Fruit fly (Drosophila melanogaster) whole organism, embryonic: ENCODE data around the gene Cyp4ac3.

ENCODE experiments used
- Atf6 ChIP-seq: fragments of 200-800 bp; sonication (Bioruptor generic); IDR thresholded peaks from 2 replicates; pipeline ENCODE4 v1.3.6; 2022; ENCODE audit warnings: missing biosample characterization, missing genetic modification characterization
- Blimp-1 ChIP-seq: fragments of 200-800 bp; sonication (Bioruptor generic); optimal IDR thresholded peaks from 3 replicates; lab custom pipeline; 2018; ENCODE audit warnings: missing biosample characterization, missing genetic modification characterization, mild to moderate bottlenecking, moderate library complexity, missing genetic modification reagents
- CG10565 ChIP-seq: fragments of 200-800 bp; sonication (Bioruptor generic); optimal IDR thresholded peaks from 3 replicates; lab custom pipeline; 2016; ENCODE audit warnings: missing biosample characterization, mild to moderate bottlenecking, missing genetic modification characterization
- CG12769 ChIP-seq: fragments of 200-800 bp; sonication (Bioruptor generic); optimal IDR thresholded peaks from 2 replicates; lab custom pipeline; 2019; ENCODE audit warnings: missing biosample characterization, mild to moderate bottlenecking, missing genetic modification characterization, moderate library complexity
- CG12942 ChIP-seq: fragments of 200-800 bp; sonication (Bioruptor generic); optimal IDR thresholded peaks from 3 replicates; lab custom pipeline; 2016; ENCODE audit warnings: missing biosample characterization, missing genetic modification characterization
- CG1529 ChIP-seq: fragments of 200-800 bp; sonication (Bioruptor generic); optimal IDR thresholded peaks from 3 replicates; lab custom pipeline; 2018; ENCODE audit warnings: missing biosample characterization, missing genetic modification characterization
- CG1647 ChIP-seq: fragments of 200-800 bp; sonication (Bioruptor generic); optimal IDR thresholded peaks from 3 replicates; lab custom pipeline; 2016; ENCODE audit warnings: missing biosample characterization, missing genetic modification characterization
- CG17328 ChIP-seq: fragments of 200-800 bp; sonication (Bioruptor generic); IDR thresholded peaks from 2 replicates; pipeline ENCODE4 v1.3.6; 2022; ENCODE audit warnings: missing biosample characterization, missing genetic modification characterization
- CG1792 ChIP-seq: fragments of 200-800 bp; sonication (Bioruptor generic); optimal IDR thresholded peaks from 2 replicates; lab custom pipeline; 2016; ENCODE audit warnings: missing biosample characterization, missing genetic modification characterization
- CG18262 ChIP-seq: fragments of 200-800 bp; optimal IDR thresholded peaks from 3 replicates; lab custom pipeline; 2019; ENCODE audit warnings: missing biosample characterization, mild to moderate bottlenecking, missing genetic modification characterization, moderate library complexity
- CG18764 ChIP-seq: fragments of 200-800 bp; sonication (Bioruptor generic); optimal IDR thresholded peaks from 3 replicates; lab custom pipeline; 2016; ENCODE audit warnings: missing biosample characterization, missing genetic modification characterization
- CG3995 ChIP-seq: fragments of 200-800 bp; sonication (Bioruptor generic); optimal IDR thresholded peaks from 3 replicates; lab custom pipeline; 2016; ENCODE audit warnings: missing biosample characterization, missing genetic modification characterization
- CG4328 ChIP-seq: fragments of 200-800 bp; sonication (Bioruptor generic); optimal IDR thresholded peaks from 3 replicates; lab custom pipeline; 2017; ENCODE audit warnings: missing biosample characterization, missing genetic modification reagents, missing genetic modification characterization
- CG5180 ChIP-seq: fragments of 200-800 bp; sonication (Bioruptor generic); optimal IDR thresholded peaks from 3 replicates; lab custom pipeline; 2017; ENCODE audit warnings: missing biosample characterization, missing genetic modification characterization, mild to moderate bottlenecking, moderate library complexity, missing genetic modification reagents
- CG8290 ChIP-seq, 3 experiments: fragments of 200-800 bp; sonication (Bioruptor generic); optimal IDR thresholded peaks; 2 replicates each; lab custom pipeline; 2016 to 2019; ENCODE audit warnings: missing biosample characterization in 3 of 3, missing genetic modification characterization in 3 of 3, mild to moderate bottlenecking in 2 of 3, moderate library complexity in 1 of 3
- CG8388 ChIP-seq: fragments of 200-800 bp; sonication (Bioruptor generic); optimal IDR thresholded peaks from 2 replicates; lab custom pipeline; 2019; ENCODE audit warnings: missing biosample characterization, mild to moderate bottlenecking, missing genetic modification characterization, moderate library complexity
- Dp ChIP-seq: fragments of 200-800 bp; sonication (Bioruptor generic); optimal IDR thresholded peaks from 2 replicates; lab custom pipeline; 2018; ENCODE audit warnings: missing biosample characterization, mild to moderate bottlenecking, missing genetic modification characterization, moderate library complexity
- Ets65A ChIP-seq: fragments of 200-800 bp; sonication (Bioruptor generic); peaks from one replicate; lab custom pipeline; 2016; ENCODE audit warnings: missing biosample characterization, missing genetic modification characterization
- Hmx ChIP-seq: fragments of 200-800 bp; sonication (Bioruptor generic); optimal IDR thresholded peaks from 2 replicates; lab custom pipeline; 2016; ENCODE audit warnings: missing biosample characterization, missing genetic modification characterization
- MBD-R2 ChIP-seq: fragments of 200-800 bp; sonication (Bioruptor generic); IDR thresholded peaks from 2 replicates; pipeline ENCODE4 v1.3.6; 2022; ENCODE audit warnings: missing biosample characterization, missing genetic modification characterization
- Med ChIP-seq: fragments of 200-800 bp; sonication (Bioruptor generic); peaks from one replicate; lab custom pipeline; 2016; ENCODE audit warnings: missing biosample characterization, missing genetic modification characterization, mild to moderate bottlenecking, inconsistent platforms, moderate library complexity
- Opbp ChIP-seq: fragments of 200-800 bp; sonication (Bioruptor generic); IDR thresholded peaks from 3 replicates; pipeline ENCODE4 v1.3.6; 2022; ENCODE audit warnings: missing biosample characterization, missing genetic modification characterization; ENCODE audit not compliant: partially characterized antibody
- Sin3A ChIP-seq: fragments of >200 bp; optimal IDR thresholded peaks from 2 replicates; lab custom pipeline; 2018
- Sox102F ChIP-seq: fragments of 200-800 bp; sonication (Bioruptor generic); optimal IDR thresholded peaks from 2 replicates; lab custom pipeline; 2018; ENCODE audit warnings: missing biosample characterization, mild to moderate bottlenecking, missing genetic modification characterization, moderate library complexity
- Spps ChIP-seq: fragments of 200-800 bp; sonication (Bioruptor generic); optimal IDR thresholded peaks from 2 replicates; lab custom pipeline; 2018; ENCODE audit warnings: missing biosample characterization, mild to moderate bottlenecking, missing genetic modification characterization
- abd-A ChIP-seq: fragments of 200-800 bp; sonication (Bioruptor generic); optimal IDR thresholded peaks from 3 replicates; lab custom pipeline; 2019; ENCODE audit warnings: missing biosample characterization, mild to moderate bottlenecking, missing genetic modification characterization, moderate library complexity
- bowl ChIP-seq: fragments of 200-800 bp; sonication (Bioruptor generic); IDR thresholded peaks from 2 replicates; pipeline ENCODE4 v1.3.6; 2022; ENCODE audit warnings: missing biosample characterization, missing genetic modification characterization
- dmrt11E ChIP-seq: fragments of 200-800 bp; sonication (Bioruptor generic); optimal IDR thresholded peaks from 3 replicates; lab custom pipeline; 2018; ENCODE audit warnings: missing biosample characterization, mild to moderate bottlenecking, missing genetic modification characterization, moderate library complexity
- eve ChIP-seq, 2 experiments: fragments of >200 bp; optimal IDR thresholded peaks; 2 replicates each; lab custom pipeline; 2017; ENCODE audit warnings: missing biosample characterization in 2 of 2, missing genetic modification characterization in 2 of 2
- gsb ChIP-seq: fragments of 200-800 bp; sonication (Bioruptor generic); IDR thresholded peaks from 2 replicates; pipeline ENCODE4 v1.3.6; 2022; ENCODE audit warnings: missing biosample characterization, missing genetic modification characterization
- insv ChIP-seq, 2 experiments: fragments of 200-800 bp; sonication (Bioruptor generic); optimal IDR thresholded peaks; 3 replicates each; lab custom pipeline; 2016 to 2018; ENCODE audit warnings: missing biosample characterization in 2 of 2, missing genetic modification characterization in 2 of 2
- inv ChIP-seq: fragments of 200-800 bp; sonication (Bioruptor generic); IDR thresholded peaks from 2 replicates; pipeline ENCODE4 v1.3.6; 2022; ENCODE audit warnings: missing biosample characterization, missing genetic modification characterization; ENCODE audit not compliant: partially characterized antibody
- lab ChIP-seq: fragments of 200-800 bp; sonication (Bioruptor generic); optimal IDR thresholded peaks from 3 replicates; lab custom pipeline; 2017; ENCODE audit warnings: missing biosample characterization, missing genetic modification characterization, mild to moderate bottlenecking, moderate library complexity, missing genetic modification reagents
- maf-S ChIP-seq: fragments of 200-800 bp; sonication (Bioruptor generic); optimal IDR thresholded peaks from 2 replicates; lab custom pipeline; 2016; ENCODE audit warnings: missing biosample characterization, missing genetic modification characterization
- peb ChIP-seq: fragments of 200-800 bp; sonication (Bioruptor generic); IDR thresholded peaks from 2 replicates; pipeline ENCODE4 v1.3.6; 2022; ENCODE audit warnings: missing biosample characterization, missing genetic modification characterization
- pho ChIP-seq: fragments of 200-800 bp; sonication (Bioruptor generic); optimal IDR thresholded peaks from 2 replicates; lab custom pipeline; 2016; ENCODE audit warnings: missing biosample characterization, missing genetic modification characterization
- psq ChIP-seq: fragments of 200-800 bp; sonication (Bioruptor generic); optimal IDR thresholded peaks from 2 replicates; lab custom pipeline; 2017; ENCODE audit warnings: missing biosample characterization, missing genetic modification characterization
- rib ChIP-seq: fragments of 200-800 bp; sonication (Bioruptor generic); IDR thresholded peaks from 2 replicates; pipeline ENCODE4 v1.3.6; 2022; ENCODE audit warnings: missing biosample characterization, missing genetic modification characterization
- row ChIP-seq: fragments of 200-800 bp; sonication (Bioruptor generic); IDR thresholded peaks from 3 replicates; pipeline ENCODE4 v1.3.6; 2022; ENCODE audit warnings: missing biosample characterization, missing genetic modification characterization
- sd ChIP-seq: fragments of 200-800 bp; sonication (Bioruptor generic); optimal IDR thresholded peaks from 3 replicates; lab custom pipeline; 2018; ENCODE audit warnings: missing biosample characterization, mild to moderate bottlenecking, missing genetic modification characterization, moderate library complexity
- sens ChIP-seq: fragments of 200-800 bp; sonication (Bioruptor generic); peaks from one replicate; lab custom pipeline; 2016; ENCODE audit warnings: missing biosample characterization, missing genetic modification characterization
- seq ChIP-seq: fragments of 200-800 bp; sonication (Bioruptor generic); IDR thresholded peaks from 2 replicates; pipeline ENCODE4 v1.3.6; 2022; ENCODE audit warnings: missing biosample characterization, missing genetic modification characterization
- tio ChIP-seq: fragments of 200-800 bp; sonication (Bioruptor generic); optimal IDR thresholded peaks from 2 replicates; lab custom pipeline; 2017; ENCODE audit warnings: missing biosample characterization, missing genetic modification characterization, inconsistent platforms
- trem ChIP-seq: fragments of 200-800 bp; optimal IDR thresholded peaks from 3 replicates; lab custom pipeline; 2019; ENCODE audit warnings: missing biosample characterization, mild to moderate bottlenecking, missing genetic modification characterization, moderate library complexity
- ttk ChIP-seq: fragments of 200-800 bp; sonication (Bioruptor generic); IDR thresholded peaks from 2 replicates; pipeline ENCODE4 v2.1.2; 2022; ENCODE audit warnings: missing biosample characterization, missing genetic modification characterization
- twi ChIP-seq: fragments of 200-800 bp; optimal IDR thresholded peaks from 2 replicates; lab custom pipeline; 2019; ENCODE audit warnings: missing biosample characterization, mild to moderate bottlenecking, missing genetic modification characterization, moderate library complexity
- unc-4 ChIP-seq: fragments of 200-800 bp; sonication (Bioruptor generic); IDR thresholded peaks from 2 replicates; pipeline ENCODE4 v1.3.6; 2022; ENCODE audit warnings: missing biosample characterization, missing genetic modification characterization; ENCODE audit not compliant: partially characterized antibody
- unpg ChIP-seq: fragments of 200-800 bp; sonication (Bioruptor generic); optimal IDR thresholded peaks from 3 replicates; lab custom pipeline; 2018; ENCODE audit warnings: missing biosample characterization, mild to moderate bottlenecking, missing genetic modification characterization, moderate library complexity
- zen ChIP-seq: fragments of 200-800 bp; sonication (Bioruptor generic); optimal IDR thresholded peaks from 3 replicates; lab custom pipeline; 2018; ENCODE audit warnings: missing biosample characterization, mild to moderate bottlenecking, missing genetic modification characterization, moderate library complexity
- zen2 ChIP-seq: fragments of 200-800 bp; sonication (Bioruptor generic); IDR thresholded peaks from 3 replicates; pipeline ENCODE4 v1.3.6; 2022; ENCODE audit warnings: missing biosample characterization, missing genetic modification characterization; ENCODE audit not compliant: partially characterized antibody

Gene Cyp4ac3

dm6 chr2L:5300785-5301616 is 32.7 kb downstream of the Cyp4ac3 start:
- TF ChIP-seq sd (tag; lab: Kevin White, UChicago), result no peak
- no peak for TF ChIP-seq unpg (GFP tag; lab: Kevin White, UChicago)
- peak; percentile 78 for TF ChIP-seq ttk (GFP tag; lab: Robert Waterston, UW)
- TF ChIP-seq Dp (GFP tag; lab: Kevin White, UChicago), result no peak
- TF ChIP-seq Sin3A (lab: Kevin White, UChicago), result no peak
- no peak for TF ChIP-seq Hmx (GFP tag; lab: Kevin White, UChicago)
- no peak for TF ChIP-seq eve (GFP tag; optimal IDR thresholded peaks at IDR 0.05; lab: Kevin White, UChicago)
- TF ChIP-seq Sox102F (GFP tag; lab: Kevin White, UChicago), result no peak
- no peak for TF ChIP-seq CG4328
- no peak for TF ChIP-seq trem (tag; lab: Kevin White, UChicago)
- peak; percentile 69 for TF ChIP-seq Blimp-1 (GFP tag; lab: Kevin White, UChicago)
- no peak for TF ChIP-seq CG1792 (GFP tag; lab: Kevin White, UChicago)
- peak; percentile 68 for TF ChIP-seq Med
- no peak for TF ChIP-seq CG3995 (GFP tag; lab: Kevin White, UChicago)
- TF ChIP-seq tio, result no peak
- no peak for TF ChIP-seq Atf6 (GFP tag; lab: Robert Waterston, UW)
- TF ChIP-seq gsb (GFP tag; lab: Robert Waterston, UW), result no peak
- peak; percentile 42 for TF ChIP-seq lab
- TF ChIP-seq CG18764 (GFP tag; lab: Kevin White, UChicago), result no peak
- TF ChIP-seq seq (GFP tag; lab: Robert Waterston, UW), result no peak
- TF ChIP-seq CG18262 (tag; lab: Kevin White, UChicago), result no peak
- TF ChIP-seq rib (GFP tag; lab: Robert Waterston, UW), result peak; percentile 53; the same call in 1 of the 2 replicates
- TF ChIP-seq pho (GFP tag; lab: Kevin White, UChicago), result no peak
- TF ChIP-seq insv (GFP tag; optimal IDR thresholded peaks at IDR 0.05; lab: Kevin White, UChicago), result no peak
- TF ChIP-seq dmrt11E, result no peak
- no peak for TF ChIP-seq CG8388 (GFP tag; lab: Kevin White, UChicago)
- no peak for TF ChIP-seq Spps (tag; lab: Kevin White, UChicago)
- TF ChIP-seq CG1647 (GFP tag; lab: Kevin White, UChicago), result no peak
- peak; percentile 99 for TF ChIP-seq CG5180 (GFP tag; lab: Kevin White, UChicago)
- peak; percentile 10 for TF ChIP-seq abd-A
- TF ChIP-seq Opbp (GFP tag; lab: Robert Waterston, UW), result no peak
- TF ChIP-seq sens (GFP tag; lab: Kevin White, UChicago), result peak; percentile 41
- no peak for TF ChIP-seq inv
- no peak for TF ChIP-seq unc-4
- no peak for TF ChIP-seq CG12942 (GFP tag; lab: Kevin White, UChicago)
- no peak for TF ChIP-seq peb (GFP tag; lab: Robert Waterston, UW)
- TF ChIP-seq CG10565 (GFP tag; lab: Kevin White, UChicago), result no peak
- no peak for TF ChIP-seq MBD-R2 (GFP tag; lab: Robert Waterston, UW)
- TF ChIP-seq bowl, result no peak
- TF ChIP-seq CG12769 (tag; lab: Kevin White, UChicago), result peak; percentile 90
- TF ChIP-seq CG1529, result no peak
- no peak for TF ChIP-seq zen (tag; lab: Kevin White, UChicago)
- TF ChIP-seq maf-S, result no peak
- no peak for TF ChIP-seq twi (tag; lab: Kevin White, UChicago)
- no peak for TF ChIP-seq psq (GFP tag; lab: Kevin White, UChicago)
- TF ChIP-seq row (GFP tag; lab: Robert Waterston, UW), result no peak
- TF ChIP-seq Ets65A, result peak; percentile 14
- no peak for TF ChIP-seq CG17328
- no peak for TF ChIP-seq zen2 (GFP tag; lab: Robert Waterston, UW)
- TF ChIP-seq CG8290 (GFP tag; optimal IDR thresholded peaks at IDR 0.05; lab: Kevin White, UChicago), result peak; percentile 81
- TF ChIP-seq CG8290 (tag; optimal IDR thresholded peaks at IDR 0.05; lab: Kevin White, UChicago), result peak in 1 of 2 experiments; percentile 14
